Worm (Caenorhabditis elegans) whole organism, L4 larva: ENCODE measurements around the gene F01F1.14.

Experiments
- F10B5.3 ChIP-seq: sonication (generic microtip); optimal IDR thresholded peaks from 2 replicates; lab custom pipeline; 2016; ENCODE audit warnings: mild to moderate bottlenecking, missing genetic modification characterization, missing compliant biosample characterization
- F26F4.8 ChIP-seq: fragments of 200-800 bp; sonication (Bioruptor generic); conservative IDR thresholded peaks from 2 replicates; pipeline ENCODE4 v1.3.6; 2022; ENCODE audit warnings: missing genetic modification characterization, missing compliant biosample characterization
- R02D3.7 ChIP-seq: fragments of 150-350 bp; sonication (generic microtip); optimal IDR thresholded peaks from 3 replicates; lab custom pipeline; 2014; ENCODE audit warnings: missing biosample characterization, missing genetic modification characterization
- ZK546.5 ChIP-seq, 2 experiments: sonication (generic microtip); optimal IDR thresholded peaks; 2 replicates each; lab custom pipeline; 2017; ENCODE audit warnings: missing biosample characterization in 2 of 2, missing genetic modification characterization in 2 of 2
- ama-1 ChIP-seq: fragments of 150-350 bp; optimal IDR thresholded peaks from 2 replicates; lab custom pipeline; 2014; ENCODE audit warnings: inconsistent platforms, mixed read lengths
- arid-1 ChIP-seq: fragments of 200-800 bp; sonication (Bioruptor generic); conservative IDR thresholded peaks from 2 replicates; pipeline ENCODE4 v1.3.6; 2022; ENCODE audit warnings: missing genetic modification reagents, missing genetic modification characterization, missing compliant biosample characterization
- cey-2 ChIP-seq: sonication (generic microtip); optimal IDR thresholded peaks from 3 replicates; lab custom pipeline; 2017; ENCODE audit warnings: missing genetic modification characterization, mild to moderate bottlenecking, missing compliant biosample characterization, antibody characterized with exemption, borderline replicate concordance; ENCODE audit not compliant: insufficient read depth
- daf-16 ChIP-seq, 3 experiments: sonication (generic microtip); optimal IDR thresholded peaks; 2 replicates each; lab custom pipeline; 2016 to 2017; ENCODE audit warnings: missing genetic modification characterization in 3 of 3, missing genetic modification reagents in 3 of 3, mild to moderate bottlenecking in 2 of 3, missing compliant biosample characterization in 2 of 3, missing biosample characterization in 1 of 3, moderate library complexity in 1 of 3
- duxl-1 ChIP-seq: sonication (generic microtip); optimal IDR thresholded peaks from 2 replicates; lab custom pipeline; 2016; ENCODE audit warnings: mild to moderate bottlenecking, missing genetic modification characterization, moderate library complexity, missing compliant biosample characterization; ENCODE audit not compliant: poor library complexity
- dve-1 ChIP-seq: sonication (generic microtip); optimal IDR thresholded peaks from 2 replicates; lab custom pipeline; 2017; ENCODE audit warnings: antibody characterized with exemption, mild to moderate bottlenecking, missing genetic modification characterization, missing compliant biosample characterization; ENCODE audit not compliant: insufficient read depth
- egl-43 ChIP-seq: fragments of 200-800 bp; sonication (Bioruptor generic); IDR thresholded peaks from 2 replicates; pipeline ENCODE4 v1.3.6; 2022; ENCODE audit warnings: missing genetic modification reagents, missing genetic modification characterization, missing compliant biosample characterization
- hif-1 ChIP-seq, 2 experiments: sonication (generic microtip); optimal IDR thresholded peaks; 2 replicates each; lab custom pipeline; 2016 to 2017; ENCODE audit warnings: missing compliant biosample characterization in 2 of 2, missing genetic modification characterization in 2 of 2, missing genetic modification reagents in 2 of 2, missing genotype in 2 of 2, mild to moderate bottlenecking in 1 of 2
- hlh-30 ChIP-seq: sonication (generic microtip); optimal IDR thresholded peaks from 2 replicates; lab custom pipeline; 2017; ENCODE audit warnings: antibody characterized with exemption, mild to moderate bottlenecking, missing genetic modification characterization, missing compliant biosample characterization; ENCODE audit not compliant: insufficient read depth
- jun-1 ChIP-seq: fragments of 150-350 bp; optimal IDR thresholded peaks from 2 replicates; lab custom pipeline; 2014; ENCODE audit warnings: missing biosample characterization, missing genetic modification reagents, missing genetic modification characterization
- lin-1 ChIP-seq: fragments of 200-800 bp; sonication (Bioruptor generic); IDR thresholded peaks from 2 replicates; pipeline ENCODE4 v1.3.6; 2022; ENCODE audit warnings: missing genetic modification reagents, missing genetic modification characterization, missing compliant biosample characterization
- lin-29 ChIP-seq: fragments of 200-800 bp; sonication (Bioruptor generic); IDR thresholded peaks from 2 replicates; pipeline ENCODE4 v1.3.6; 2022; ENCODE audit warnings: missing genetic modification reagents, missing genetic modification characterization, missing compliant biosample characterization
- lin-39 ChIP-seq: fragments of 150-350 bp; optimal IDR thresholded peaks from 2 replicates; lab custom pipeline; 2014; ENCODE audit warnings: missing biosample characterization, missing genetic modification reagents, missing genetic modification characterization
- lsy-2 ChIP-seq, 2 experiments: fragments of 150-350 bp in 1 of 2; sonication (generic microtip) in 1 of 2; optimal IDR thresholded peaks; 2 replicates each; lab custom pipeline; 2014 to 2017; ENCODE audit warnings: missing biosample characterization in 2 of 2, missing genetic modification characterization in 2 of 2
- madf-5 ChIP-seq, 2 experiments: fragments of 200-800 bp; sonication (Bioruptor generic); IDR thresholded peaks; 2 replicates each; pipeline ENCODE4 v1.3.6; 2022; ENCODE audit warnings: missing compliant biosample characterization in 2 of 2, missing genetic modification characterization in 2 of 2
- madf-9 ChIP-seq: fragments of 200-800 bp; sonication (Bioruptor generic); conservative IDR thresholded peaks from 2 replicates; pipeline ENCODE4 v1.3.6; 2022; ENCODE audit warnings: missing genetic modification reagents, missing genetic modification characterization, missing compliant biosample characterization
- mdl-1 ChIP-seq, 2 experiments: fragments of 150-350 bp in 1 of 2; sonication (generic microtip) in 1 of 2; optimal IDR thresholded peaks; 2 replicates each; lab custom pipeline; 2014 to 2017; ENCODE audit warnings: missing biosample characterization in 2 of 2, missing genetic modification characterization in 2 of 2
- mep-1 ChIP-seq: fragments of 150-350 bp; sonication (generic microtip); optimal IDR thresholded peaks from 3 replicates; lab custom pipeline; 2014; ENCODE audit warnings: missing biosample characterization, missing genetic modification characterization
- mes-2 ChIP-seq: sonication (generic microtip); optimal IDR thresholded peaks from 2 replicates; lab custom pipeline; 2016; ENCODE audit warnings: missing genotype, mild to moderate bottlenecking, missing genetic modification characterization, missing compliant biosample characterization; ENCODE audit not compliant: poor library complexity, severe bottlenecking
- mxl-2 ChIP-seq: fragments of 200-800 bp; sonication (Bioruptor generic); conservative IDR thresholded peaks from 2 replicates; pipeline ENCODE4 v1.3.6; 2022; ENCODE audit warnings: missing genetic modification reagents, missing genetic modification characterization, missing compliant biosample characterization
- mxl-3 ChIP-seq: fragments of 200-800 bp; sonication (Bioruptor generic); optimal IDR thresholded peaks from 2 replicates; lab custom pipeline; 2018; ENCODE audit warnings: mild to moderate bottlenecking, missing genetic modification characterization, missing compliant biosample characterization
- nhr-28 ChIP-seq: fragments of 150-350 bp; optimal IDR thresholded peaks from 2 replicates; lab custom pipeline; 2014; ENCODE audit warnings: missing biosample characterization, missing genetic modification characterization
- nhr-41 ChIP-seq: fragments of 200-800 bp; sonication (Bioruptor generic); IDR thresholded peaks from 2 replicates; pipeline ENCODE4 v1.3.6; 2022; ENCODE audit warnings: missing genetic modification reagents, missing genetic modification characterization, missing compliant biosample characterization
- pha-4 ChIP-seq, 2 experiments: fragments of 150-350 bp in 1 of 2; fragments of 200-800 bp in 1 of 2; sonication (Bioruptor generic) in 1 of 2; IDR thresholded peaks in 1 of 2; optimal IDR thresholded peaks in 1 of 2; 2 replicates each; pipeline versions ENCODE4 v1.3.6 to Lab custom; 2014 to 2022; ENCODE audit warnings: missing genetic modification characterization in 2 of 2, missing genetic modification reagents in 2 of 2, missing biosample characterization in 1 of 2, missing compliant biosample characterization in 1 of 2
- pqm-1 ChIP-seq: sonication (generic microtip); optimal IDR thresholded peaks from 2 replicates; lab custom pipeline; 2017; ENCODE audit warnings: missing biosample characterization, missing genetic modification characterization
- saeg-2 ChIP-seq: fragments of 200-800 bp; sonication (Bioruptor generic); IDR thresholded peaks from 2 replicates; pipeline ENCODE4 v1.3.6; 2022; ENCODE audit warnings: missing genetic modification reagents, missing genetic modification characterization, missing compliant biosample characterization
- sdz-12 ChIP-seq: fragments of 200-800 bp; sonication (Bioruptor generic); optimal IDR thresholded peaks from 2 replicates; lab custom pipeline; 2018; ENCODE audit warnings: mild to moderate bottlenecking, missing genetic modification characterization, missing compliant biosample characterization
- spr-1 ChIP-seq: sonication (generic microtip); optimal IDR thresholded peaks from 2 replicates; lab custom pipeline; 2016; ENCODE audit warnings: mild to moderate bottlenecking, missing genetic modification characterization, missing compliant biosample characterization
- spr-3 ChIP-seq: fragments of 200-800 bp; sonication (Bioruptor generic); optimal IDR thresholded peaks from 2 replicates; lab custom pipeline; 2018; ENCODE audit warnings: mild to moderate bottlenecking, missing genetic modification characterization, missing compliant biosample characterization
- tra-1 ChIP-seq: fragments of 200-800 bp; sonication (Bioruptor generic); IDR thresholded peaks from 2 replicates; pipeline ENCODE4 v1.3.6; 2022; ENCODE audit warnings: missing genetic modification reagents, missing genetic modification characterization, missing compliant biosample characterization
- unc-130 ChIP-seq: sonication (generic microtip); optimal IDR thresholded peaks from 2 replicates; lab custom pipeline; 2016; ENCODE audit warnings: missing genetic modification reagents, missing genetic modification characterization, missing compliant biosample characterization
- unc-39 ChIP-seq: sonication (generic microtip); optimal IDR thresholded peaks from 2 replicates; lab custom pipeline; 2017; ENCODE audit warnings: missing biosample characterization, missing genetic modification characterization
- vab-7 ChIP-seq: fragments of 200-800 bp; sonication (Bioruptor generic); IDR thresholded peaks from 2 replicates; pipeline ENCODE4 v1.3.6; 2022; ENCODE audit warnings: missing genetic modification reagents, missing genetic modification characterization, missing compliant biosample characterization
- zfp-2 ChIP-seq: sonication (generic microtip); optimal IDR thresholded peaks from 2 replicates; lab custom pipeline; 2016; ENCODE audit warnings: mild to moderate bottlenecking, missing genetic modification characterization, missing compliant biosample characterization
- zfp-3 ChIP-seq: fragments of 200-800 bp; sonication (Bioruptor generic); conservative IDR thresholded peaks from 2 replicates; pipeline ENCODE4 v1.3.6; 2022; ENCODE audit warnings: missing genetic modification reagents, missing genetic modification characterization, missing compliant biosample characterization

Gene F01F1.14

DNA sequence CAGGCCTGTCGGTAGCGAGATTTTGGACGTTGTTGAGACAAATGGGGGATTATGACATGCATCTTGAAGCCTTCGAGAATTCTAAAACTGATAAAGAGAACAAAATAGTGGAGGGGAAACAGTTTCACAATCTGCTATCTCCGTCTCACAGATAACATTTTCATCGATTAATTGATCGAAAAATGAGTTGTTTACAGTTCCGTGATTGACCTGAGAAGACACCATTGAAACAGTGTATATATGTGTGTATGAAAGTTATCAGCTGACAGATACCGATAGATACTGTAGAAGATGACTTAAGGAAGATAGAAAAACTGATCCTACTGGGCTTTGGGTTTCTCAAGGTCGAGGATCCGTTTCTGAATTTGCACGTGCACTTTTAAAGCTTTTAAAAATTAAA is 43.6 kb downstream of the F01F1.14 start (continued):
- TF ChIP-seq zfp-3 (GFP tag; lab: Robert Waterston, UW) (no peak), madf-9 (GFP tag; lab: Robert Waterston, UW) (no peak), lin-1 (GFP tag; lab: Robert Waterston, UW) (0 out of 2 replicates have a peak, but pooled peaks have one; percentile 27), tra-1 (GFP tag; lab: Robert Waterston, UW) (no peak), duxl-1 (tag; lab: Kevin White, UChicago) (no peak), arid-1 (GFP tag; lab: Robert Waterston, UW) (no peak), unc-130 (GFP tag; lab: Kevin White, UChicago) (no peak), mes-2 (tag; lab: Kevin White, UChicago) (peak; percentile 21), unc-39 (tag; lab: Kevin White, UChicago) (no peak), jun-1 (tag; lab: Kevin White, UChicago) (no peak), saeg-2 (GFP tag; lab: Robert Waterston, UW) (no peak), zfp-2 (no peak), mep-1 (no peak), hlh-30 (tag; lab: Kevin White, UChicago) (peak; percentile 73), mxl-2 (no peak), mdl-1 (tag; optimal IDR thresholded peaks at IDR 0.05; lab: Kevin White, UChicago) (peak in 1 of 2 experiments; percentile 30), dve-1 (tag; lab: Kevin White, UChicago) (peak; percentile 88), lsy-2 (tag; optimal IDR thresholded peaks at IDR 0.05; lab: Kevin White, UChicago) (peak in 1 of 2 experiments; percentile 1), F10B5.3 (no peak), lin-29 (GFP tag; lab: Robert Waterston, UW) (no peak), lin-39 (tag; lab: Kevin White, UChicago) (no peak), pha-4 (GFP tag; IDR thresholded peaks at IDR 0.05; lab: Robert Waterston, UW) (no peak), pha-4 (tag; optimal IDR thresholded peaks at IDR 0.05; lab: Kevin White, UChicago) (no peak), pqm-1 (peak; percentile 51), hif-1 (tag; optimal IDR thresholded peaks at IDR 0.05; lab: Kevin White, UChicago) (no peak), R02D3.7 (tag; lab: Kevin White, UChicago) (no peak), ama-1 (lab: Kevin White, UChicago) (no peak), cey-2 (no peak), ZK546.5 (tag; optimal IDR thresholded peaks at IDR 0.05; lab: Kevin White, UChicago) (no peak), vab-7 (GFP tag; lab: Robert Waterston, UW) (no peak), sdz-12 (GFP tag; lab: Kevin White, UChicago) (no peak), spr-1 (no peak), nhr-41 (GFP tag; lab: Robert Waterston, UW) (no peak), egl-43 (GFP tag; lab: Robert Waterston, UW) (no peak), daf-16 (GFP tag; optimal IDR thresholded peaks at IDR 0.05; lab: Kevin White, UChicago) (peak in 1 of 2 experiments; percentile 53), daf-16 (tag; optimal IDR thresholded peaks at IDR 0.05; lab: Kevin White, UChicago) (peak; percentile 96), madf-5 (GFP tag; IDR thresholded peaks at IDR 0.05; lab: Robert Waterston, UW) (no peak), spr-3 (GFP tag; lab: Kevin White, UChicago) (no peak), nhr-28 (tag; lab: Kevin White, UChicago) (peak; percentile 60), F26F4.8 (no peak), mxl-3 (GFP tag; lab: Kevin White, UChicago) (no peak)
